Fruit fly (Drosophila melanogaster) whole organism: ENCODE measurements around the gene CG43739.
A peak's percentile ranks its signal among the peaks of the same experiment; 100 is the strongest.

Source experiments
- CG8478 ChIP-seq: fragments of >200 bp; optimal IDR thresholded peaks from 2 replicates; lab custom pipeline; 2018; ENCODE audit warnings: inconsistent platforms
- Dll ChIP-seq: fragments of >200 bp; optimal IDR thresholded peaks from 2 replicates; lab custom pipeline; 2017
- EcR ChIP-seq, 2 experiments: fragments of >200 bp; optimal IDR thresholded peaks; 2 replicates each; lab custom pipeline; 2017; ENCODE audit warnings: missing biosample characterization in 2 of 2, missing genetic modification characterization in 2 of 2, missing genetic modification reagents in 2 of 2
- pan ChIP-seq: fragments of >200 bp; optimal IDR thresholded peaks from 2 replicates; lab custom pipeline; 2017
- psq ChIP-seq: fragments of >200 bp; optimal IDR thresholded peaks from 2 replicates; lab custom pipeline; 2017
- usp ChIP-seq: fragments of >200 bp; optimal IDR thresholded peaks from 2 replicates; lab custom pipeline; 2017; ENCODE audit warnings: missing biosample characterization, missing genetic modification characterization, mixed read lengths

The CG43739 gene

dm6 chr2L:20826226-20826625 is 92.5 kb downstream of the CG43739 start:
- no peak for TF ChIP-seq Dll (lab: Kevin White, UChicago)
- TF ChIP-seq EcR (GFP tag; optimal IDR thresholded peaks at IDR 0.05; lab: Kevin White, UChicago): no peak
- no peak for TF ChIP-seq CG8478
- no peak for TF ChIP-seq pan (lab: Kevin White, UChicago)
- no peak for TF ChIP-seq usp (GFP tag; lab: Kevin White, UChicago)
- TF ChIP-seq psq (lab: Kevin White, UChicago): no peak

- no peak for TF ChIP-seq CG8478
- TF ChIP-seq psq (lab: Kevin White, UChicago): no peak
- no peak for TF ChIP-seq Dll (lab: Kevin White, UChicago)
- no peak for TF ChIP-seq EcR (GFP tag; optimal IDR thresholded peaks at IDR 0.05; lab: Kevin White, UChicago)
- TF ChIP-seq usp (GFP tag; lab: Kevin White, UChicago): no peak
- no peak for TF ChIP-seq pan (lab: Kevin White, UChicago)
Observed at dm6 chr2L:20825265-20825664, 93.5 kb downstream of the CG43739 start.

- no peak for TF ChIP-seq psq (lab: Kevin White, UChicago)
- TF ChIP-seq pan (lab: Kevin White, UChicago): no peak
- TF ChIP-seq usp (GFP tag; lab: Kevin White, UChicago): no peak
- no peak for TF ChIP-seq CG8478
- TF ChIP-seq Dll (lab: Kevin White, UChicago): no peak
- TF ChIP-seq EcR (GFP tag; optimal IDR thresholded peaks at IDR 0.05; lab: Kevin White, UChicago): no peak
Observed at dm6 chr2L:20824136-20824789, 94.5 kb downstream of the CG43739 start.

dm6 chr2L:20823196-20824105 is 95.3 kb downstream of the CG43739 start:
- TF ChIP-seq CG8478 (peak; percentile 73), EcR (GFP tag; optimal IDR thresholded peaks at IDR 0.05; lab: Kevin White, UChicago) (no peak), pan (lab: Kevin White, UChicago) (no peak)

dm6 chr2L:20822489-20823195 is 96.1 kb downstream of the CG43739 start, which contains the start of gene CG9331:
CG9331 (plus strand) TSS chr2L:20822828.
- TF ChIP-seq CG8478 (no peak), usp (GFP tag; lab: Kevin White, UChicago) (no peak), EcR (GFP tag; optimal IDR thresholded peaks at IDR 0.05; lab: Kevin White, UChicago) (no peak), psq (lab: Kevin White, UChicago) (no peak), Dll (lab: Kevin White, UChicago) (no peak), pan (lab: Kevin White, UChicago) (no peak)

dm6 chr2L:20822025-20822371 is 96.7 kb downstream of the CG43739 start:
- no peak for TF ChIP-seq EcR (GFP tag; optimal IDR thresholded peaks at IDR 0.05; lab: Kevin White, UChicago)
- no peak for TF ChIP-seq Dll (lab: Kevin White, UChicago)
- TF ChIP-seq usp (GFP tag; lab: Kevin White, UChicago): no peak
- TF ChIP-seq psq (lab: Kevin White, UChicago): no peak
- TF ChIP-seq pan (lab: Kevin White, UChicago): no peak
- TF ChIP-seq CG8478: no peak
